Fruit fly (Drosophila melanogaster): Measurements from ENCODE around the gene Grip71.

The Grip71 gene

DNA sequence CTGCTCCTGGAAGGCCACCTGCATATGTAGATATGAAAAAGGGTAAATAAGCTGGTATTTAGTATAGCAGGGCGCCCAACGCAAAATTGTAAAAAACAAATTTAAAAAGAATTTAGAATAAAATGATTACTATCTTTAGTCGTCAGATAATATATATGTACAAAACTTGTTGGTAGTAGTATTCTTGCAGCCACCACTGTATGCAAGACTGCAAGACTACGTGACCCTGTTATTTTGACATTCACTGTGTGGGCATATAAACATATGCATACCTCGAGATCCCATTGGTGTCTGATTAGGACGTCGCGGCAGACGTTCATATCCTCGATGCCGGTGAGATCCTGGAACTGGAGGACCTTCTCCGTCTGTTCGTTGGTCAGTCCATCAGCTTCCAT lies 805 bp upstream of the Grip71 start (continued):
- TF ChIP-seq CG6765 (GFP tag; optimal IDR thresholded peaks at IDR 0.05) = no peak
- TF ChIP-seq tll (GFP tag; optimal IDR thresholded peaks at IDR 0.05) = no peak
- TF ChIP-seq YL-1 (GFP tag; optimal IDR thresholded peaks at IDR 0.05) = no peak

DNA sequence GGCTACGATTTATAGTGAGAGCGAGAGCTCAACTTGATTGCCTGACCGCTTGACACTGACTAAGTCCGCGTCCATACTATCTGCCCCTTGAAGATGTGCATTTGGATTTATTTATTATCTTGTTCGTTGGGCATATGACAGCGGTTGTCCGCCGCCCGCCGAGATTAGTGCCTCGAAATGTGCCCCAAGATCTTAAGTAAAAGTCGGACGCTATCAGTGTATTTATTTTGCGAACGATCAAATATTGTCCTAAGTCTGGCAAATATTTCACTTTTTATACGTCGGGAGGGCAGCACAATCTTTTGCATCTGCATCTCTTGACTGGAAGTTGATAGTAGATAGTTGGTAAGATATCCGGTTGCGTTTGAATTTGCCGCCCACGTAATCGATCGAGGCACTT lies 5.0 kb downstream of the Grip71 start, which contains the start of gene Irk3:
TSS of gene Irk3 (minus strand) at position 63 of the 400 bp plus-strand sequence.
- TF ChIP-seq CG7786 (GFP tag; optimal IDR thresholded peaks at IDR 0.05) (no peak), CG6813 (GFP tag; optimal IDR thresholded peaks at IDR 0.05) (peak; percentile 5), Med (GFP tag) (peak; percentile 74)

DNA sequence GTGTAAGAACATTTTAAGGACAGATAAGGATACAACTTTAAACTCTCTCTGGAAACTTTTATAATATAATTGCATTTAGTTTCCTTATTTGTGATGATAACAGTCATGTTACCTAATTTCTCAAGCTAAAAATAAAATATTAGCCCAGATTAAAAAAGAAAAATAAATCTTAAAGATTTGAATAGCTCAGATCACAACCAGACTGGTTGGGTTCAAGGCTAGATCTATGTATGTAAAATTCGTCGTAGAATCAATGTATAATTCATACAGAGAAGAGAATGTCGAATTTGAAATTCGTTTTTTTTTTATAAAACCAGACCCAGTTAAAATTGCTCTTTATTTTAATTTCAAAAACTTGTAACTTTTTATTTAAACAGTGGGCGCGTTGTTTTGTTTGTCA lies 5.4 kb downstream of the Grip71 start:
- TF ChIP-seq zen (tag; optimal IDR thresholded peaks at IDR 0.05) (no peak), HmgZ (tag; optimal IDR thresholded peaks at IDR 0.05) (peak; percentile 12), CG2116 (GFP tag; optimal IDR thresholded peaks at IDR 0.05) (peak; percentile 8), CG14710 (tag; optimal IDR thresholded peaks at IDR 0.05) (peak; percentile 5), gfzf (GFP tag; optimal IDR thresholded peaks at IDR 0.05) (peak; percentile 10), toy (GFP tag; IDR thresholded peaks at IDR 0.05) (no peak), CG11085 (GFP tag; IDR thresholded peaks at IDR 0.05) (no peak), Dp (GFP tag; optimal IDR thresholded peaks at IDR 0.05) (peak; percentile 75), jumu (GFP tag; optimal IDR thresholded peaks at IDR 0.05) (no peak), tin (GFP tag; optimal IDR thresholded peaks at IDR 0.05) (no peak), pita (GFP tag; optimal IDR thresholded peaks at IDR 0.05) (peak; percentile 63), Dfd (GFP tag; optimal IDR thresholded peaks at IDR 0.05) (no peak), CG32767 (GFP tag; IDR thresholded peaks at IDR 0.05) (no peak), MTF-1 (GFP tag; optimal IDR thresholded peaks at IDR 0.05; ENCODE audit: borderline replicate concordance) (no peak), CG12299 (tag; optimal IDR thresholded peaks at IDR 0.05) (no peak), amos (GFP tag; IDR thresholded peaks at IDR 0.05; ENCODE audit: partially characterized antibody) (peak; percentile 60; the same call in 1 of the 2 replicates), CG11456 (GFP tag; IDR thresholded peaks at IDR 0.05) (no peak), CG15514 (GFP tag; optimal IDR thresholded peaks at IDR 0.05) (no peak), HmgD (GFP tag; optimal IDR thresholded peaks at IDR 0.05) (no peak), peb (GFP tag; IDR thresholded peaks at IDR 0.05) (no peak), CG42726 (GFP tag; IDR thresholded peaks at IDR 0.05; ENCODE audit: partially characterized antibody) (peak; percentile 33; the same call in 1 of the 2 replicates), Bgb (GFP tag; IDR thresholded peaks at IDR 0.05; ENCODE audit: partially characterized antibody) (peak; percentile 47; the same call in 1 of the 2 replicates), Myb (GFP tag; optimal IDR thresholded peaks at IDR 0.05) (peak; percentile 58), CTCF (GFP tag; optimal IDR thresholded peaks at IDR 0.05) (peak; percentile 82), E2f2 (GFP tag; IDR thresholded peaks at IDR 0.05) (peak; percentile 81), Pdp1 (GFP tag; optimal IDR thresholded peaks at IDR 0.05) (peak in 1 of 2 experiments; percentile 6), sens (GFP tag) (peak; percentile 84), CG31388 (GFP tag; optimal IDR thresholded peaks at IDR 0.05) (no peak), CG16813 (GFP tag; IDR thresholded peaks at IDR 0.05; ENCODE audit: partially characterized antibody) (peak; percentile 52), Lhr (GFP tag; optimal IDR thresholded peaks at IDR 0.05) (peak; percentile 49), knrl (GFP tag; IDR thresholded peaks at IDR 0.05; ENCODE audit: partially characterized antibody) (0 out of 3 replicates have a peak, but pooled peaks have one; percentile 37)
